Fruit fly (Drosophila melanogaster): ENCODE results near the gene CG45089.
A peak's percentile ranks its signal among the peaks of the same experiment; 100 is the strongest.

CG45089 gene

dm6 chrX:7911983-7912630, 18.5 kb upstream of the CG45089 start, which contains the start of gene snz (continued):
- TF ChIP-seq wek (GFP tag; optimal IDR thresholded peaks at IDR 0.05) (no peak), Spps (tag; optimal IDR thresholded peaks at IDR 0.05) (no peak), Nf-YB (GFP tag; optimal IDR thresholded peaks at IDR 0.05) (no peak), bab2 (GFP tag; optimal IDR thresholded peaks at IDR 0.05) (no peak), Dfd (GFP tag; optimal IDR thresholded peaks at IDR 0.05) (no peak), trem (tag; optimal IDR thresholded peaks at IDR 0.05) (peak; percentile 1), CG15073 (GFP tag; optimal IDR thresholded peaks at IDR 0.05) (no peak), HLH3B (GFP tag; IDR thresholded peaks at IDR 0.05) (no peak), C15 (GFP tag; IDR thresholded peaks at IDR 0.05) (no peak), CG15601 (tag; optimal IDR thresholded peaks at IDR 0.05) (no peak), MTF-1 (GFP tag; optimal IDR thresholded peaks at IDR 0.05; ENCODE audit: borderline replicate concordance) (no peak), CG9817 (tag; optimal IDR thresholded peaks at IDR 0.05) (no peak), Dek (tag; optimal IDR thresholded peaks at IDR 0.05) (no peak), CG4707 (GFP tag; optimal IDR thresholded peaks at IDR 0.05) (no peak), CG10209 (GFP tag; optimal IDR thresholded peaks at IDR 0.05) (no peak), sd (tag; optimal IDR thresholded peaks at IDR 0.05) (no peak), D19B (GFP tag; optimal IDR thresholded peaks at IDR 0.05) (no peak), HLH4C (GFP tag; IDR thresholded peaks at IDR 0.05; ENCODE audit: partially characterized antibody) (peak; percentile 86), CG1602 (GFP tag; optimal IDR thresholded peaks at IDR 0.05) (no peak), CG18476 (GFP tag; optimal IDR thresholded peaks at IDR 0.05) (no peak), BEAF-32 (GFP tag; optimal IDR thresholded peaks at IDR 0.05) (peak; percentile 73), lab (GFP tag; optimal IDR thresholded peaks at IDR 0.05) (peak; percentile 46), prd (optimal IDR thresholded peaks at IDR 0.05) (no peak), prd (GFP tag; IDR thresholded peaks at IDR 0.05) (peak; percentile 5; the same call in 1 of the 3 replicates), CG34224 (GFP tag; IDR thresholded peaks at IDR 0.05; ENCODE audit: partially characterized antibody) (peak; percentile 76), CG10565 (GFP tag; optimal IDR thresholded peaks at IDR 0.05) (no peak), sisA (GFP tag; IDR thresholded peaks at IDR 0.05) (no peak), sug (tag; optimal IDR thresholded peaks at IDR 0.05) (peak; percentile 77), Fer3 (tag; optimal IDR thresholded peaks at IDR 0.05) (no peak), Deaf1 (tag; optimal IDR thresholded peaks at IDR 0.05) (peak; percentile 94), nerfin-2 (GFP tag; IDR thresholded peaks at IDR 0.05; ENCODE audit: partially characterized antibody) (peak; percentile 65), Sin3A (optimal IDR thresholded peaks at IDR 0.05) (peak; percentile 8), dimm (GFP tag; IDR thresholded peaks at IDR 0.05) (no peak), ewg (GFP tag; optimal IDR thresholded peaks at IDR 0.05) (peak; percentile 86), Sry-δ (GFP tag; optimal IDR thresholded peaks at IDR 0.05) (peak; percentile 74), Bgb (GFP tag; IDR thresholded peaks at IDR 0.05; ENCODE audit: partially characterized antibody) (peak; percentile 82), Hr3 (GFP tag; optimal IDR thresholded peaks at IDR 0.05) (no peak), Ets97D (GFP tag; optimal IDR thresholded peaks at IDR 0.05) (peak; percentile 38), h (optimal IDR thresholded peaks at IDR 0.05) (no peak), NFAT (GFP tag; IDR thresholded peaks at IDR 0.05) (no peak), Blimp-1 (GFP tag; optimal IDR thresholded peaks at IDR 0.05) (no peak), CG2129 (GFP tag; IDR thresholded peaks at IDR 0.05; ENCODE audit: partially characterized antibody) (peak; percentile 29; the same call in 1 of the 2 replicates), CG43689 (GFP tag; IDR thresholded peaks at IDR 0.05) (no peak), CG17186 (GFP tag; optimal IDR thresholded peaks at IDR 0.05) (peak; percentile 51), Lim3 (GFP tag; IDR thresholded peaks at IDR 0.05) (no peak), Dref (GFP tag; IDR thresholded peaks at IDR 0.05) (peak; percentile 88), Hsf (GFP tag; optimal IDR thresholded peaks at IDR 0.05) (no peak), Aef1 (GFP tag; IDR thresholded peaks at IDR 0.05) (no peak), CG30431 (GFP tag; optimal IDR thresholded peaks at IDR 0.05) (no peak), Doc2 (GFP tag; IDR thresholded peaks at IDR 0.05) (no peak)

All from whole organism, embryonic.